Worm (Caenorhabditis elegans) whole organism, young adult: ENCODE results near the gene C06E8.5.

Experiments used
- ama-1 ChIP-seq, 3 experiments: fragments of 150-350 bp in 1 of 3; sonication (generic microtip) in 2 of 3; optimal IDR thresholded peaks; 2 replicates each; lab custom pipeline; 2014 to 2018; ENCODE audit warnings: missing biosample characterization in 2 of 3, missing genetic modification characterization in 2 of 3, missing genetic modification reagents in 2 of 3
- ccch-3 ChIP-seq: fragments of 200-800 bp; sonication (Bioruptor generic); optimal IDR thresholded peaks from 2 replicates; lab custom pipeline; 2018; ENCODE audit warnings: mild to moderate bottlenecking, missing genetic modification characterization, missing compliant biosample characterization
- chd-7 ChIP-seq: sonication (generic microtip); optimal IDR thresholded peaks from 2 replicates; lab custom pipeline; 2016; ENCODE audit warnings: mild to moderate bottlenecking, missing genetic modification characterization, moderate library complexity, missing compliant biosample characterization
- die-1 ChIP-seq: sonication (generic microtip); optimal IDR thresholded peaks from 2 replicates; lab custom pipeline; 2016; ENCODE audit warnings: missing genotype, mild to moderate bottlenecking, missing genetic modification characterization, missing compliant biosample characterization
- hlh-12 ChIP-seq: sonication (generic microtip); optimal IDR thresholded peaks from 2 replicates; lab custom pipeline; 2016; ENCODE audit warnings: missing genetic modification characterization, missing compliant biosample characterization
- hmg-1.2 ChIP-seq: fragments of 200-800 bp; sonication (Bioruptor generic); IDR thresholded peaks from 2 replicates; pipeline ENCODE4 v1.3.6; 2022; ENCODE audit warnings: missing genetic modification reagents, missing genetic modification characterization, missing compliant biosample characterization
- pha-4 ChIP-seq: fragments of 150-350 bp; sonication (generic microtip); optimal IDR thresholded peaks from 2 replicates; lab custom pipeline; 2014; ENCODE audit warnings: missing biosample characterization, missing genetic modification reagents, missing genetic modification characterization
- unc-62 ChIP-seq: fragments of 150-350 bp; optimal IDR thresholded peaks from 2 replicates; lab custom pipeline; 2014; ENCODE audit warnings: missing biosample characterization, missing genetic modification reagents, missing genetic modification characterization
- zfh-2 ChIP-seq: fragments of 200-800 bp; sonication (Bioruptor generic); conservative IDR thresholded peaks from 2 replicates; pipeline ENCODE4 v1.3.6; 2022; ENCODE audit warnings: missing genetic modification reagents, missing genetic modification characterization, missing compliant biosample characterization
- zim-3 ChIP-seq: sonication (generic microtip); optimal IDR thresholded peaks from 2 replicates; lab custom pipeline; 2017; ENCODE audit warnings: mild to moderate bottlenecking, missing genetic modification characterization, moderate library complexity, missing compliant biosample characterization

DNA sequence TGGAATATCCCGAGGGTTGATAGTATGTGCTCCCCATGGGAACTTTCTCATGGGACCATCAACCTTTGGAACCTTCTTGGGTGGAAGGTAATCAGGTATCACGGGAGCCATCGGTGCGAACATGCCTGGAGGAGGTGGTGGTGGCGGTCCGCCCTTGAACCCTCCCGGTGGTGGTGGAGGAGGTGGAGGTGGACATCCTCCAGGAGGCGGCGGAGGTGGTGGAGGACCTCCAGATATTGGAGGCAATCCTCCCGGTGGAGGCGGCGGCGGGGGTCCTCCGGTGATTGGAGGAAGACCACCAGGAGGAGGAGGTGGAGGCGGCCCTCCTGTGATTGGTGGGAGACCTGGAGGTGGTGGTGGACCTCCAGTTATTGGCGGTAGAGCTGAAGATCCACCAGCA lies 20.6 kb upstream of the C06E8.5 start:
- TF ChIP-seq unc-62 (GFP tag; lab: Kevin White, UChicago) (no peak), hmg-1.2 (GFP tag; lab: Robert Waterston, UW) (no peak), ccch-3 (GFP tag; lab: Kevin White, UChicago) (no peak), zfh-2 (GFP tag; lab: Robert Waterston, UW) (peak; percentile 96), pha-4 (no peak), hlh-12 (tag; lab: Kevin White, UChicago) (no peak), chd-7 (tag; lab: Kevin White, UChicago) (no peak), zim-3 (tag; lab: Kevin White, UChicago) (no peak), die-1 (tag; lab: Kevin White, UChicago) (no peak), ama-1 (optimal IDR thresholded peaks at IDR 0.05; lab: Kevin White, UChicago) (no peak), ama-1 (GFP tag; optimal IDR thresholded peaks at IDR 0.05; lab: Kevin White, UChicago) (no peak)
